Worm (Caenorhabditis elegans) whole organism, L4 larva: ENCODE measurements around the gene F35E12.9.
A peak's percentile ranks its signal among the peaks of the same experiment; 100 is the strongest.

ENCODE experiments used
- T20F7.1 ChIP-seq: fragments of 200-800 bp; sonication (Bioruptor generic); optimal IDR thresholded peaks from 2 replicates; lab custom pipeline; 2018; ENCODE audit warnings: mild to moderate bottlenecking, missing genetic modification characterization, missing compliant biosample characterization
- T26A8.4 ChIP-seq: fragments of 200-800 bp; sonication (Bioruptor generic); IDR thresholded peaks from 2 replicates; pipeline ENCODE4 v1.3.6; 2022; ENCODE audit warnings: missing genetic modification characterization, missing compliant biosample characterization
- Y5F2A.4 ChIP-seq: fragments of 200-800 bp; sonication (Bioruptor generic); optimal IDR thresholded peaks from 2 replicates; lab custom pipeline; 2018; ENCODE audit warnings: mild to moderate bottlenecking, missing genetic modification characterization, missing compliant biosample characterization
- Y75B8A.6 ChIP-seq: fragments of 200-800 bp; sonication (Bioruptor generic); IDR thresholded peaks from 2 replicates; pipeline ENCODE4 v1.3.6; 2022; ENCODE audit warnings: missing genetic modification reagents, missing genetic modification characterization, missing compliant biosample characterization
- ZK546.5 ChIP-seq, 2 experiments: sonication (generic microtip); optimal IDR thresholded peaks; 2 replicates each; lab custom pipeline; 2017; ENCODE audit warnings: missing biosample characterization in 2 of 2, missing genetic modification characterization in 2 of 2
- aha-1 ChIP-seq: fragments of 150-350 bp; peaks from one replicate; lab custom pipeline; 2014; ENCODE audit warnings: missing biosample characterization, missing genetic modification characterization
- arid-1 ChIP-seq: fragments of 200-800 bp; sonication (Bioruptor generic); conservative IDR thresholded peaks from 2 replicates; pipeline ENCODE4 v1.3.6; 2022; ENCODE audit warnings: missing genetic modification reagents, missing genetic modification characterization, missing compliant biosample characterization
- ceh-28 ChIP-seq: fragments of 150-350 bp; optimal IDR thresholded peaks from 2 replicates; lab custom pipeline; 2014; ENCODE audit warnings: missing biosample characterization, missing genetic modification reagents, missing genetic modification characterization
- ceh-32 ChIP-seq: sonication (generic microtip); optimal IDR thresholded peaks from 2 replicates; lab custom pipeline; 2016; ENCODE audit warnings: mild to moderate bottlenecking, missing genetic modification characterization, missing compliant biosample characterization; ENCODE audit not compliant: poor library complexity
- ceh-44 ChIP-seq: fragments of 200-800 bp; sonication (Bioruptor generic); IDR thresholded peaks from 2 replicates; pipeline ENCODE4 v1.3.6; 2022; ENCODE audit warnings: missing genetic modification reagents, missing genetic modification characterization, missing compliant biosample characterization
- ceh-62 ChIP-seq: sonication (generic microtip); optimal IDR thresholded peaks from 2 replicates; lab custom pipeline; 2017; ENCODE audit warnings: missing biosample characterization, missing genetic modification characterization
- ceh-82 ChIP-seq: sonication (generic microtip); optimal IDR thresholded peaks from 2 replicates; lab custom pipeline; 2017; ENCODE audit warnings: missing biosample characterization, missing genetic modification characterization
- cey-2 ChIP-seq: sonication (generic microtip); optimal IDR thresholded peaks from 3 replicates; lab custom pipeline; 2017; ENCODE audit warnings: missing genetic modification characterization, mild to moderate bottlenecking, missing compliant biosample characterization, antibody characterized with exemption, borderline replicate concordance; ENCODE audit not compliant: insufficient read depth
- ctbp-1 ChIP-seq: fragments of 200-800 bp; sonication (Bioruptor generic); IDR thresholded peaks from 2 replicates; pipeline ENCODE4 v1.3.6; 2022; ENCODE audit warnings: missing genetic modification reagents, missing genetic modification characterization, missing compliant biosample characterization
- daf-16 ChIP-seq, 3 experiments: sonication (generic microtip); optimal IDR thresholded peaks; 2 replicates each; lab custom pipeline; 2016 to 2017; ENCODE audit warnings: missing genetic modification characterization in 3 of 3, missing genetic modification reagents in 3 of 3, mild to moderate bottlenecking in 2 of 3, missing compliant biosample characterization in 2 of 3, missing biosample characterization in 1 of 3, moderate library complexity in 1 of 3
- dmd-6 ChIP-seq: fragments of 200-800 bp; sonication (Bioruptor generic); IDR thresholded peaks from 2 replicates; pipeline ENCODE4 v1.3.6; 2022; ENCODE audit warnings: missing genetic modification reagents, missing genetic modification characterization, missing compliant biosample characterization
- dmd-8 ChIP-seq: fragments of 200-800 bp; sonication (Bioruptor generic); IDR thresholded peaks from 2 replicates; pipeline ENCODE4 v1.3.6; 2022; ENCODE audit warnings: missing genetic modification characterization, missing compliant biosample characterization
- fos-1 ChIP-seq: fragments of 150-350 bp; optimal IDR thresholded peaks from 2 replicates; lab custom pipeline; 2014; ENCODE audit warnings: missing biosample characterization, missing genetic modification characterization
- gei-8 ChIP-seq: fragments of 200-800 bp; sonication (Bioruptor generic); optimal IDR thresholded peaks from 2 replicates; lab custom pipeline; 2018; ENCODE audit warnings: mild to moderate bottlenecking, missing genetic modification characterization, missing compliant biosample characterization
- hif-1 ChIP-seq, 2 experiments: sonication (generic microtip); optimal IDR thresholded peaks; 2 replicates each; lab custom pipeline; 2016 to 2017; ENCODE audit warnings: missing compliant biosample characterization in 2 of 2, missing genetic modification characterization in 2 of 2, missing genetic modification reagents in 2 of 2, missing genotype in 2 of 2, mild to moderate bottlenecking in 1 of 2
- hlh-11 ChIP-seq: fragments of 200-800 bp; sonication (Bioruptor generic); optimal IDR thresholded peaks from 2 replicates; lab custom pipeline; 2018; ENCODE audit warnings: mild to moderate bottlenecking, missing genetic modification characterization, missing compliant biosample characterization
- lim-7 ChIP-seq: fragments of 200-800 bp; sonication (Bioruptor generic); IDR thresholded peaks from 2 replicates; pipeline ENCODE4 v1.3.6; 2022; ENCODE audit warnings: missing genetic modification characterization, missing compliant biosample characterization
- lin-1 ChIP-seq: fragments of 200-800 bp; sonication (Bioruptor generic); IDR thresholded peaks from 2 replicates; pipeline ENCODE4 v1.3.6; 2022; ENCODE audit warnings: missing genetic modification reagents, missing genetic modification characterization, missing compliant biosample characterization
- lin-15B ChIP-seq: fragments of 150-350 bp; sonication (generic microtip); optimal IDR thresholded peaks from 3 replicates; lab custom pipeline; 2014; ENCODE audit warnings: missing biosample characterization, missing genetic modification characterization
- madf-5 ChIP-seq, 2 experiments: fragments of 200-800 bp; sonication (Bioruptor generic); IDR thresholded peaks; 2 replicates each; pipeline ENCODE4 v1.3.6; 2022; ENCODE audit warnings: missing compliant biosample characterization in 2 of 2, missing genetic modification characterization in 2 of 2
- mdt-29 ChIP-seq: fragments of 200-800 bp; sonication (Bioruptor generic); IDR thresholded peaks from 2 replicates; pipeline ENCODE4 v1.3.6; 2022; ENCODE audit warnings: missing genetic modification reagents, missing genetic modification characterization, missing compliant biosample characterization
- mes-2 ChIP-seq: sonication (generic microtip); optimal IDR thresholded peaks from 2 replicates; lab custom pipeline; 2016; ENCODE audit warnings: missing genotype, mild to moderate bottlenecking, missing genetic modification characterization, missing compliant biosample characterization; ENCODE audit not compliant: poor library complexity, severe bottlenecking
- nhr-10 ChIP-seq: fragments of 150-350 bp; optimal IDR thresholded peaks from 2 replicates; lab custom pipeline; 2014; ENCODE audit warnings: missing biosample characterization, missing genetic modification characterization
- nhr-111 ChIP-seq: fragments of 200-800 bp; sonication (Bioruptor generic); optimal IDR thresholded peaks from 2 replicates; lab custom pipeline; 2018; ENCODE audit warnings: mild to moderate bottlenecking, missing genetic modification characterization, missing compliant biosample characterization
- nhr-25 ChIP-seq: sonication (generic microtip); optimal IDR thresholded peaks from 2 replicates; lab custom pipeline; 2017; ENCODE audit warnings: missing genetic modification characterization, mild to moderate bottlenecking, missing compliant biosample characterization, antibody characterized with exemption, moderate library complexity, borderline replicate concordance; ENCODE audit not compliant: insufficient read depth
- nhr-28 ChIP-seq: fragments of 150-350 bp; optimal IDR thresholded peaks from 2 replicates; lab custom pipeline; 2014; ENCODE audit warnings: missing biosample characterization, missing genetic modification characterization
- nhr-42 ChIP-seq: fragments of 200-800 bp; sonication (Bioruptor generic); IDR thresholded peaks from 2 replicates; pipeline ENCODE4 v1.3.6; 2022; ENCODE audit warnings: missing genetic modification characterization, missing compliant biosample characterization
- nhr-48 ChIP-seq: sonication (generic microtip); optimal IDR thresholded peaks from 2 replicates; lab custom pipeline; 2016; ENCODE audit warnings: mild to moderate bottlenecking, missing genetic modification characterization, missing compliant biosample characterization
- nhr-6 ChIP-seq: fragments of 150-350 bp; optimal IDR thresholded peaks from 2 replicates; lab custom pipeline; 2014; ENCODE audit warnings: missing biosample characterization, missing genetic modification characterization
- nhr-76 ChIP-seq: fragments of 150-350 bp; optimal IDR thresholded peaks from 2 replicates; lab custom pipeline; 2014; ENCODE audit warnings: missing biosample characterization, missing genetic modification characterization
- nhr-77 ChIP-seq: fragments of 150-350 bp; optimal IDR thresholded peaks from 2 replicates; lab custom pipeline; 2014; ENCODE audit warnings: missing biosample characterization, missing genetic modification characterization
- pha-4 ChIP-seq, 2 experiments: fragments of 150-350 bp in 1 of 2; fragments of 200-800 bp in 1 of 2; sonication (Bioruptor generic) in 1 of 2; IDR thresholded peaks in 1 of 2; optimal IDR thresholded peaks in 1 of 2; 2 replicates each; pipeline versions ENCODE4 v1.3.6 to Lab custom; 2014 to 2022; ENCODE audit warnings: missing genetic modification characterization in 2 of 2, missing genetic modification reagents in 2 of 2, missing biosample characterization in 1 of 2, missing compliant biosample characterization in 1 of 2
- php-3 ChIP-seq: fragments of 200-800 bp; sonication (Bioruptor generic); IDR thresholded peaks from 2 replicates; pipeline ENCODE4 v1.3.6; 2022; ENCODE audit warnings: missing genetic modification reagents, missing genetic modification characterization, missing compliant biosample characterization
- pqm-1 ChIP-seq: sonication (generic microtip); optimal IDR thresholded peaks from 2 replicates; lab custom pipeline; 2017; ENCODE audit warnings: missing biosample characterization, missing genetic modification characterization
- saeg-2 ChIP-seq: fragments of 200-800 bp; sonication (Bioruptor generic); IDR thresholded peaks from 2 replicates; pipeline ENCODE4 v1.3.6; 2022; ENCODE audit warnings: missing genetic modification reagents, missing genetic modification characterization, missing compliant biosample characterization
- set-16 ChIP-seq: fragments of 200-800 bp; sonication (Bioruptor generic); IDR thresholded peaks from 2 replicates; pipeline ENCODE4 v1.3.6; 2022; ENCODE audit warnings: missing genetic modification reagents, missing genetic modification characterization, missing compliant biosample characterization
- snpc-1.2 ChIP-seq: fragments of 200-800 bp; sonication (Bioruptor generic); IDR thresholded peaks from 2 replicates; pipeline ENCODE4 v1.3.6; 2022; ENCODE audit warnings: missing genetic modification reagents, missing genetic modification characterization, missing compliant biosample characterization
- unc-130 ChIP-seq: sonication (generic microtip); optimal IDR thresholded peaks from 2 replicates; lab custom pipeline; 2016; ENCODE audit warnings: missing genetic modification reagents, missing genetic modification characterization, missing compliant biosample characterization
- unc-62 ChIP-seq, 3 experiments: fragments of 150-350 bp in 1 of 3; sonication (generic microtip); optimal IDR thresholded peaks in 2 of 3; peaks in 1 of 3; 1 replicate in 1 of 3; 2 replicates in 2 of 3; lab custom pipeline; 2014 to 2017; ENCODE audit warnings: missing biosample characterization in 3 of 3, missing genetic modification characterization in 3 of 3, missing genetic modification reagents in 3 of 3, missing genotype in 1 of 3
- zag-1 ChIP-seq: fragments of 150-350 bp; optimal IDR thresholded peaks from 2 replicates; lab custom pipeline; 2014; ENCODE audit warnings: missing biosample characterization, missing genetic modification characterization
- zfp-3 ChIP-seq: fragments of 200-800 bp; sonication (Bioruptor generic); conservative IDR thresholded peaks from 2 replicates; pipeline ENCODE4 v1.3.6; 2022; ENCODE audit warnings: missing genetic modification reagents, missing genetic modification characterization, missing compliant biosample characterization
- ztf-11 ChIP-seq: fragments of 150-350 bp; optimal IDR thresholded peaks from 2 replicates; lab custom pipeline; 2014; ENCODE audit warnings: missing biosample characterization, missing genetic modification characterization

The F35E12.9 gene

ce11 chrV:13725574-13725973 is 19.4 kb downstream of the F35E12.9 start, which contains the start of gene fbxa-181:
fbxa-181 (plus strand) TSS chrV:13725874.
- no peak for TF ChIP-seq nhr-77 (tag; lab: Kevin White, UChicago)
- TF ChIP-seq set-16 (GFP tag; lab: Robert Waterston, UW): no peak
- TF ChIP-seq nhr-111 (GFP tag; lab: Kevin White, UChicago): no peak

DNA sequence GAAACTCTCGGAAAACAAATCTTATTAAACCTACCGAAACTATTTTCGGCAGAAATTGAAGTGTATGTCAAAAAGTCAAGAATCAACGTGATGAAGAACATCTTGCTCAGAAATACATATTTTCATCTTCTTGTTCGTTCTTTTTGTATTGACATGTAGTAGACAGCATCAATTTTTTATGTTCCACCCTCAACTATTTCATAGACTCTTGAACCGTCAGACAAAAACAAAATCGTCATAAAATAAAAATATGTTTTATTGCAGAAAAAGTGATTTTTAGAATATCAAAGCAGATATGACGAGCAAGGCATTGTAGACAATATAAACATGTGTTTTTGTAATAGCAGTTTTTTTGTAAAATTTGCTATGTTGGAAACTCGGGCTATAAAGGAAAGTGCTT is 20.1 kb downstream of the F35E12.9 start, which contains the start of gene F35E12.2:
Gene F35E12.2 (minus strand): TSS at position 101 of the 400 bp plus-strand sequence.
- TF ChIP-seq ceh-62: no peak
- no peak for TF ChIP-seq dmd-8
- TF ChIP-seq zfp-3 (GFP tag; lab: Robert Waterston, UW): no peak
- no peak for TF ChIP-seq nhr-48 (tag; lab: Kevin White, UChicago)
- no peak for TF ChIP-seq Y75B8A.6 (GFP tag; lab: Robert Waterston, UW)
- no peak for TF ChIP-seq ceh-44 (GFP tag; lab: Robert Waterston, UW)
- no peak for TF ChIP-seq ZK546.5 (tag; optimal IDR thresholded peaks at IDR 0.05; lab: Kevin White, UChicago)
- TF ChIP-seq lim-7: no peak
- no peak for TF ChIP-seq lin-15B
- no peak for TF ChIP-seq set-16 (GFP tag; lab: Robert Waterston, UW)
- TF ChIP-seq nhr-76 (tag; lab: Kevin White, UChicago): no peak
- TF ChIP-seq madf-5 (GFP tag; IDR thresholded peaks at IDR 0.05; lab: Robert Waterston, UW): no peak
- TF ChIP-seq T20F7.1 (GFP tag; lab: Kevin White, UChicago): no peak
- TF ChIP-seq nhr-42 (GFP tag; lab: Robert Waterston, UW): no peak
- no peak for TF ChIP-seq nhr-10 (tag; lab: Kevin White, UChicago)

DNA sequence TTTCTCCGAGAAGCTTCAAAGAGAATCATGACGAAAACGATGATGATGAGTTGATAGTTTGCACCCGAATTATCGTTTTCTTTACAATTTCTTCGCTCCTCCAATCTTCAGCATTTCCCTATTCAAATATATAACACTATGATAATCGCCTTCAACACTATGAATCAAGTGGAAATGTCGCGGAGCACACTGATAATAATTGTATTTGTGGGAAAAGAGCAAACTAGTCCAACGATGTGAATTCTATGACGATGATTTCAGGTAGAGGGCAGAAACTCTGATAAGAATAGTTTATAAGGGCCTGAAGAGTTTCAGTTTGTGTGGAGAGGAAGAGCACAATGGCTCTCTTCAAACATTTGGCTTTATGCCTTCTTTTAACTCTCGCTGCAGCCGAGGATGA is 28.4 kb downstream of the F35E12.9 start, which contains the start of gene T01D3.6:
Gene T01D3.6 (plus strand): TSS at position 294 of the 400 bp plus-strand sequence.
- TF ChIP-seq gei-8 (GFP tag; lab: Kevin White, UChicago) (no peak), nhr-28 (tag; lab: Kevin White, UChicago) (peak; percentile 52), pha-4 (GFP tag; IDR thresholded peaks at IDR 0.05; lab: Robert Waterston, UW) (no peak), pha-4 (tag; optimal IDR thresholded peaks at IDR 0.05; lab: Kevin White, UChicago) (no peak), unc-130 (GFP tag; lab: Kevin White, UChicago) (no peak), zag-1 (tag; lab: Kevin White, UChicago) (no peak), ctbp-1 (GFP tag; lab: Robert Waterston, UW) (no peak), pqm-1 (tag; lab: Kevin White, UChicago) (peak; percentile 87), daf-16 (GFP tag; optimal IDR thresholded peaks at IDR 0.05; lab: Kevin White, UChicago) (no peak), daf-16 (tag; optimal IDR thresholded peaks at IDR 0.05; lab: Kevin White, UChicago) (peak; percentile 43), T26A8.4 (GFP tag; lab: Robert Waterston, UW) (no peak), saeg-2 (GFP tag; lab: Robert Waterston, UW) (no peak), ztf-11 (tag; lab: Kevin White, UChicago) (no peak), lin-1 (GFP tag; lab: Robert Waterston, UW) (no peak), mes-2 (tag; lab: Kevin White, UChicago) (peak; percentile 24), nhr-25 (tag; lab: Kevin White, UChicago) (no peak), hlh-11 (tag; lab: Kevin White, UChicago) (peak; percentile 52), nhr-6 (tag; lab: Kevin White, UChicago) (peak; percentile 90), dmd-6 (GFP tag; lab: Robert Waterston, UW) (peak; percentile 64), hif-1 (tag; optimal IDR thresholded peaks at IDR 0.05; lab: Kevin White, UChicago) (no peak), snpc-1.2 (GFP tag; lab: Robert Waterston, UW) (no peak), unc-62 (GFP tag; optimal IDR thresholded peaks at IDR 0.05 in 1 of 2; lab: Kevin White, UChicago) (peak in 1 of 2 experiments; percentile 95), unc-62 (tag; optimal IDR thresholded peaks at IDR 0.05; lab: Kevin White, UChicago) (no peak), cey-2 (tag; lab: Kevin White, UChicago) (no peak), php-3 (no peak), ceh-82 (no peak), fos-1 (tag; lab: Kevin White, UChicago) (no peak), arid-1 (GFP tag; lab: Robert Waterston, UW) (no peak), ceh-44 (GFP tag; lab: Robert Waterston, UW) (no peak), mdt-29 (GFP tag; lab: Robert Waterston, UW) (no peak), ceh-28 (no peak), aha-1 (tag; lab: Kevin White, UChicago) (no peak), Y5F2A.4 (GFP tag; lab: Kevin White, UChicago) (no peak), ceh-32 (tag; lab: Kevin White, UChicago) (no peak)
